Fruit fly (Drosophila melanogaster) S2 (cell line): Measurements from ENCODE around the gene Sodh1.

Experiments
- CG8478 ChIP-seq: fragments of >200 bp; optimal IDR thresholded peaks from 2 replicates; lab custom pipeline; 2018
- CTCF ChIP-seq, 2 experiments: fragments of >200 bp; optimal IDR thresholded peaks; 2 replicates each; lab custom pipeline; 2018

DNA sequence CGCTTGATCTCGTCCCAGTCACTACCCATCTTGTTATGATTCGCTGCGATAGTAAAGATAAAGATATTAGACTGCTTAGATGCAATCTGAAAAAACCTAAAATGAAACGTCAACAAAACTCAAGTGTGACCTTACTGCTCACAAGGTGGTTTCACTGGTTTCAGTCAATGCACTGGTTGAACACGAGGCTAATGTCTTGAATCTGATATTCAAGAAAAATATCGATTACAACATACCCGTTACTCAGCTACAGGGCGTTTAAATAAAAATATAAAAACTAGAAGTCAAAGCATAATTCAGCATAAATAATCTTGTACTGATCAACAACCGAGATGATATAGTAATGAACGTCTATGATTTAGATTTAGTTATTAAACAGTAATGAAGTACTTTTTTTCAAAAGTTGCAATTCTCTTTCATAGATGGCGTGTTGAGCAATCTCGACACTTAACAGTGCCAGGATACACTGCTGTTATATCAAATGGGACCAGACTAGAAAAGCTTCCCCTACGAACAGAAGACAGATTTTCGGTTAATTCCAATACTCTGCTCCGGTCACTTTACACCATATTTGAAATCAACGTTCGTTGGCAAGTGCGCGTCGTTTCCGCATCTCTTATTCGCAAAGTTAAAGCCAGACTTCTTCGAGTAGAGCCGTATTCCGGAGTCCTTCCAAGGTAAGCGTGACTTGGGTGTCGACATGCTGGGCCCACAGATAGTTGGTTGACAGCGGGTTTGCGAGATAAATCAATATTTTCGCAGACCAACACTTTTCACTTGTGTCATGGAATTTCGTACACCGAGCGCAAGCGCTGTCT is 22.4 kb downstream of the Sodh1 start, which contains the start of the genes Ufl1 and CG1943:
- TF ChIP-seq CTCF (optimal IDR thresholded peaks at IDR 0.05; lab: Kevin White, UChicago) (peak; percentile 84 to 87), CG8478 (lab: Kevin White, UChicago) (no peak)
